Fruit fly (Drosophila melanogaster): ENCODE results near the gene Nhe1.

Gene Nhe1

dm6 chr2L:72752-73435 is 33.6 kb downstream of the Nhe1 start (continued):
- TF ChIP-seq bigmax (GFP tag; optimal IDR thresholded peaks at IDR 0.05) (no peak), Rx (GFP tag; IDR thresholded peaks at IDR 0.05) (peak; percentile 39; the same call in 1 of the 2 replicates), jigr1 (GFP tag; IDR thresholded peaks at IDR 0.05) (no peak), scrt (GFP tag; optimal IDR thresholded peaks at IDR 0.05) (no peak), luna (GFP tag; optimal IDR thresholded peaks at IDR 0.05) (no peak), esg (GFP tag; conservative IDR thresholded peaks at IDR 0.05) (no peak), B-H1 (GFP tag; IDR thresholded peaks at IDR 0.05) (no peak), phol (tag; optimal IDR thresholded peaks at IDR 0.05) (peak; percentile 9), Sry-δ (GFP tag; optimal IDR thresholded peaks at IDR 0.05) (peak; percentile 78), Rfx (GFP tag; IDR thresholded peaks at IDR 0.05) (peak; percentile 80; the same call in 1 of the 2 replicates), CrebB (tag; optimal IDR thresholded peaks at IDR 0.05) (peak; percentile 21), ranshi (GFP tag; IDR thresholded peaks at IDR 0.05) (0 out of 2 replicates have a peak, but pooled peaks have one; percentile 44), tin (GFP tag; optimal IDR thresholded peaks at IDR 0.05) (peak; percentile 40), CG8478 (optimal IDR thresholded peaks at IDR 0.05) (no peak), Sry-β (GFP tag; optimal IDR thresholded peaks at IDR 0.05) (no peak), CG11560 (tag; IDR thresholded peaks at IDR 0.05) (0 out of 3 replicates have a peak, but pooled peaks have one; percentile 22), CG15011 (GFP tag; optimal IDR thresholded peaks at IDR 0.05) (no peak), trem (tag; optimal IDR thresholded peaks at IDR 0.05) (no peak), sr (GFP tag; IDR thresholded peaks at IDR 0.05) (no peak; the same call in 2 of the 3 replicates), Mad (GFP tag; optimal IDR thresholded peaks at IDR 0.05) (peak; percentile 18), fru (optimal IDR thresholded peaks at IDR 0.05) (no peak), CG9817 (tag; optimal IDR thresholded peaks at IDR 0.05) (peak; percentile 22), CG30020 (tag; optimal IDR thresholded peaks at IDR 0.05) (no peak), CG2889 (GFP tag; IDR thresholded peaks at IDR 0.05) (no peak), Usf (GFP tag; optimal IDR thresholded peaks at IDR 0.05) (no peak), fu2 (GFP tag; optimal IDR thresholded peaks at IDR 0.05) (peak; percentile 0), CG15073 (GFP tag; optimal IDR thresholded peaks at IDR 0.05) (peak; percentile 99), hb (GFP tag; IDR thresholded peaks at IDR 0.05; ENCODE audit: partially characterized antibody) (no peak), Nf-YC (tag; optimal IDR thresholded peaks at IDR 0.05) (no peak), CG14860 (GFP tag; IDR thresholded peaks at IDR 0.05; ENCODE audit: partially characterized antibody) (no peak), NFAT (GFP tag; IDR thresholded peaks at IDR 0.05) (peak; percentile 73; the same call in 1 of the 2 replicates), ham (GFP tag; IDR thresholded peaks at IDR 0.05) (no peak), CG43689 (GFP tag; IDR thresholded peaks at IDR 0.05) (no peak), CG6683 (GFP tag; optimal IDR thresholded peaks at IDR 0.05) (no peak), CG11723 (GFP tag; optimal IDR thresholded peaks at IDR 0.05) (no peak), lab (GFP tag; optimal IDR thresholded peaks at IDR 0.05) (peak; percentile 66), sna (GFP tag; IDR thresholded peaks at IDR 0.05; ENCODE audit: partially characterized antibody) (peak; percentile 67), CG13296 (GFP tag; optimal IDR thresholded peaks at IDR 0.05) (no peak), prd (optimal IDR thresholded peaks at IDR 0.05) (no peak), prd (GFP tag; IDR thresholded peaks at IDR 0.05) (no peak), CG11696 (GFP tag; IDR thresholded peaks at IDR 0.05) (no peak), CG12155 (GFP tag; optimal IDR thresholded peaks at IDR 0.05) (peak; percentile 95), Dfd (GFP tag; optimal IDR thresholded peaks at IDR 0.05) (no peak), gem (tag; optimal IDR thresholded peaks at IDR 0.05) (no peak), CG13775 (GFP tag; optimal IDR thresholded peaks at IDR 0.05) (no peak), CG14710 (tag; optimal IDR thresholded peaks at IDR 0.05) (no peak), Pdp1 (GFP tag; optimal IDR thresholded peaks at IDR 0.05) (peak; percentile 30 to 52), CG34376 (GFP tag; optimal IDR thresholded peaks at IDR 0.05) (peak; percentile 4), CG2875 (GFP tag; optimal IDR thresholded peaks at IDR 0.05) (no peak), ttk (GFP tag; IDR thresholded peaks at IDR 0.05) (peak; percentile 29; the same call in 1 of the 2 replicates), zfh2 (GFP tag; optimal IDR thresholded peaks at IDR 0.05) (peak; percentile 59)

Measured in whole organism, embryonic.